Fruit fly (Drosophila melanogaster): Measurements from ENCODE around the gene CG17776.
A peak's percentile ranks its signal among the peaks of the same experiment; 100 is the strongest.

Gene CG17776

DNA sequence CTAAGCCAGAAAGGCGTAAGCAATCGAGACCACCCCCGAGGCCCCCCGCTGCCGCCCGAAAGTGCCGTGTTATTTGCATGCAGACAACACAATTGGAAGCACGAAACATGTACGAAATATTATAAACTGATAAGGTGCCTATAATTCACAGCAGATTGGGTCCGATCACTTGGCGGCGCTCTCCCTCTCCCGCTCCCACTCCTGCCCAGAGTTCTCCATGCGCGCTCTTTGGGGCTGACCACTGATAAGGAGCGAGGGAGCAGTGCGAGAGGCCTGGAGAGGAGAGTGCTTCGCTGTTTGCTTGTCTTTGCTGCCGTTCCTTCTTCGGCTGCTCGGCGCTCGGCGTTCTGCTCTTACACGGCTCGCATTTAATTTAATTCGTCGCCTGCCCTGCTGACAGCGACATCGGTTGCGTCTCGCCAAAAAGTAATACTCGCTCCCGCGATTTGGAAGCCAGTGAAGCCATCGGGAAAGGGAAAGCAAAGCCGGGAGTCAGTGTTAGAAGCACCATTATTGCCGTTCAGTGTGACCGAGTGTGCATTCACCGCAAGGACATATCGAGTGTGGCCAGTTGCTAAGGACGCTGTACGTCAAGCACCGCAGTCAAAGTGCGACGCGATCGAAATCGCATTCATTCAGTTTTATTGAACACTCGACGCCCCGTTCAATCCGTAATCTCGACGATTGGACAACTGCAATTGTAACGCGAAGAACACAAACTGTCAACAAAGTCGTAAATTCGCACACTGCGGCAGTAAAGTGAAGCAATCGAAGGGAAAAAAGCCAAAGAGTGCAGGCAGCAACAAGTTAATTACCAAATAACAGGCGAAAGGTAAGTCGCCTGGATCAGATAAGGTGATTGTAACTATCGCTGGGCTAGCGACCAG lies 9.9 kb downstream of the CG17776 start:
- TF ChIP-seq CG4496 (GFP tag; IDR thresholded peaks at IDR 0.05) (peak; percentile 85), CG9948 (tag; optimal IDR thresholded peaks at IDR 0.05) (no peak)

DNA sequence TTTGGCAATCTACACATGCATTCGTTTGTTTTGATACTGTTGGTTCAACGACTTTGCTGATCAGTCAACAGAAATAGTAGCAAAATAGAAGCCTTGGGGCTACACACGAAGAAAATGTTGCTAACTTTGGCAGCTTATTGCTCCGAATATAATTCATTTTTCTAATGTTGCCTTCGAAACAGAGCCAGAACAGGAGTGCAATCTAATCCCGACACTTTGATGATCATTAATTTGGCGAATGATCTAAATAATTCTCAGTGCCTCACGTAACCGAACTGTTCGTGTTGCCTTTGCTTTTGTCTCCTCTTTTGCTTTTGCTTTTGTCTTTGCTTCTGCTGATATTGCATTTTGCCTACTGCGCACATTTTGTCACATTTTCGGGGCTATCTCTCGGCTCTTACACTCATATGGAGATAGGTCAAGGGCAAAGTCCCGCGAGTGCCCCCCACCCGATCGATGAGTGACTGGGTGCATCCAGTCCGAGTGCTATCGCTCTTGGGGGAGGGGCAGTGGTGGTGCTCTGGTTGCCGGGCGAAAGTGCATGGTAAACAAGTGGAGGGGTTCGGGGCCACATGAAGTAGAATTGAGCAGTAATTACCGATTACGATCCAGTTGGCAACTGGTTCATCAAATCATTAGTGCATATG lies 11.7 kb downstream of the CG17776 start:
- no peak for TF ChIP-seq CG10348 (GFP tag; IDR thresholded peaks at IDR 0.05)
- TF ChIP-seq gl (tag; optimal IDR thresholded peaks at IDR 0.05), result peak; percentile 17
- TF ChIP-seq Snoo (tag; optimal IDR thresholded peaks at IDR 0.05), result no peak
- peak; percentile 51 for TF ChIP-seq CG32121 (GFP tag; IDR thresholded peaks at IDR 0.05)
- TF ChIP-seq CG17806 (tag; optimal IDR thresholded peaks at IDR 0.05), result peak; percentile 35
- peak; percentile 68 for TF ChIP-seq Ets98B (GFP tag; IDR thresholded peaks at IDR 0.05)
- no peak for TF ChIP-seq CG34367 (tag; optimal IDR thresholded peaks at IDR 0.05)
- no peak for TF ChIP-seq Pif1B (GFP tag; optimal IDR thresholded peaks at IDR 0.05)
- peak; percentile 81 for TF ChIP-seq CG4496 (GFP tag; IDR thresholded peaks at IDR 0.05)
- peak; percentile 28 for TF ChIP-seq CG8159 (tag; optimal IDR thresholded peaks at IDR 0.05)
- peak; percentile 5 for TF ChIP-seq CG9948 (tag; optimal IDR thresholded peaks at IDR 0.05)
- no peak for TF ChIP-seq D1 (tag; optimal IDR thresholded peaks at IDR 0.05)
- peak; percentile 38 for TF ChIP-seq CG14655 (GFP tag; optimal IDR thresholded peaks at IDR 0.05)
- TF ChIP-seq Pif1A (GFP tag; optimal IDR thresholded peaks at IDR 0.05), result peak; percentile 33
- TF ChIP-seq CG13204 (GFP tag; optimal IDR thresholded peaks at IDR 0.05), result no peak
- TF ChIP-seq fd96Ca (GFP tag; IDR thresholded peaks at IDR 0.05), result peak; percentile 74; the same call in 2 of the 3 replicates
- peak; percentile 24 for TF ChIP-seq CG15710 (tag; optimal IDR thresholded peaks at IDR 0.05)
- TF ChIP-seq EcR (GFP tag; optimal IDR thresholded peaks at IDR 0.05), result peak; percentile 50
- TF ChIP-seq CG8301 (tag; optimal IDR thresholded peaks at IDR 0.05), result peak; percentile 30
- TF ChIP-seq rn (GFP tag; IDR thresholded peaks at IDR 0.05), result no peak

DNA sequence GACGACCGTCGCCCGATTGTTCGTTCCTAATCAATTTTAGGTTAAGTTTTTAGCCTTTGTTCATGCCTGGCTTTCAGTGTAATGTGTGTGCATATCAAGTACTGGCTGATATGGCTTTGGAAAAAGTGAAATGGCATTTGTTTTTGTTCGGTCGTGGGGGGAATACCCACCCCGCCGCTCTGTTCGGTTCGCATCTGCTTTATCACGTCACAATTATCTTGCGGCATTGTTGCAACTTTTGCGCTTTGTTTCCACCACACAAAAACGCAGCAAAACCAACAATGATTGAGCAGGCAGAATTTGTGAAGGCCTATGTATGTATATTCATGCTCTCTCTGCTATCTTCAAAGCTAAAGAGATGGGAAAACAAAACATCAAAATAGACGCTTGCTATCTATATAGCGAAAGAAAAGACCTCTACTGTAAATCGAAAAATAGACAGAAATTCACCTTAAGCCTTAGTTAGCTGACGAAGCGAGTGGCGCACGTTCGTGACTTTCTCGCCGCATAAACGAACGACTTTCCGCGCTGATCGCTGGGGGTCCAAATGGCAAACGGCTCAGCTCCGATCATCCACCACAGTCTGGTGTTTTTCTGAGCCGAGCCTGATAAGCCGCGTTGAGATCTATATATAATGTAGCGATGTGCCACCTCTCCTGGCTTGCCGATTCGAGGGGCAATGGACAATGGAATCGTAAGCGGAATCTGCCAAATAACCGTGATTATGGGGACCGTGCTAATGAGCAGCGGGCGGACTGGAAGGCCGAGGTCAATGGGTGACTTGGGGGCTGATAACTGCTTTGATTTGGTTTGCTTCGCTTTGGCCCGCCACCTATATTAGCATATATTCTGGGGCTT lies 13.1 kb downstream of the CG17776 start:
- peak; percentile 11; the same call in 1 of the 2 replicates for TF ChIP-seq Ets98B (GFP tag; IDR thresholded peaks at IDR 0.05)
- TF ChIP-seq EcR (GFP tag; optimal IDR thresholded peaks at IDR 0.05), result peak; percentile 10
- TF ChIP-seq CG8159 (tag; optimal IDR thresholded peaks at IDR 0.05), result no peak

DNA sequence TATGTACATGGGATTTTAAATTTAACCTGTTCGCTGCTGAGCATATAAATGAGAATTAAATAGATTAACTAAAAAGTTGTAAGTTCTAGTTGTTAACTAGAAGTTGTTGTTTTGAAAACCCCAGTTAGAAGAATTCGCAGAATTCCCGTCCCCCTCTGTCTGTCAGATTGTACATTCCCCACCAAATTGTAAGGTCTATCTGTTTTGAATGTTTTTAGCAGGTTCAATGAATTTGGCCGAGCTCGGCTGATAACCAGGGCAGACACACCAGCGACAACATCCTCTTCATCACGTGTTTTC lies 13.7 kb downstream of the CG17776 start:
- TF ChIP-seq CG17806 (tag; optimal IDR thresholded peaks at IDR 0.05) (no peak), CG12605 (GFP tag; IDR thresholded peaks at IDR 0.05) (no peak), CG8159 (tag; optimal IDR thresholded peaks at IDR 0.05) (no peak), CG14655 (GFP tag; optimal IDR thresholded peaks at IDR 0.05) (no peak), CG13204 (GFP tag; optimal IDR thresholded peaks at IDR 0.05) (no peak), gl (tag; optimal IDR thresholded peaks at IDR 0.05) (no peak), Pif1B (GFP tag; optimal IDR thresholded peaks at IDR 0.05) (no peak), Snoo (tag; optimal IDR thresholded peaks at IDR 0.05) (no peak), CG9948 (tag; optimal IDR thresholded peaks at IDR 0.05) (no peak), EcR (GFP tag; optimal IDR thresholded peaks at IDR 0.05) (no peak), Pif1A (GFP tag; optimal IDR thresholded peaks at IDR 0.05) (no peak), CG8301 (tag; optimal IDR thresholded peaks at IDR 0.05) (no peak), CG10348 (GFP tag; IDR thresholded peaks at IDR 0.05) (no peak), fd96Ca (GFP tag; IDR thresholded peaks at IDR 0.05) (no peak), rn (GFP tag; IDR thresholded peaks at IDR 0.05) (no peak)

DNA sequence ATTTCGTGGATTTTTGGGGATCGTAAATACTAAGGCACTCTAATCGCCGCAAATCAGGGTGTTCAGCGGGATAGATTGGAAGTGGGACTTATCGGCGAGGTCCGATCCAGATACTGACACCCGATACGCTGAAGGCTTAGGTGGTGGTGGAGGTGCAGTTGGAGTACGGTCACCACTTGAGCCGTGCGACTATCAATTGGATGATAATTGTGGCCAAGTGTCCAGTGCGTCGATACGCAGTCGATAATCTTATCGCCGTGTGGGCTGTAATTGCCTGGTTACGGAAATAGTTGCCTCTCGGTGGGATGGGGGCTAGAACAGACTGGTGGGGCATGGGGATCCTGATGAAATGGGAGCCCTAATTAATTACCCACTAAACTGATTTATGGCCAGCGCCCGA lies 14.8 kb downstream of the CG17776 start:
- TF ChIP-seq fd96Ca (GFP tag; IDR thresholded peaks at IDR 0.05) (no peak), CG14655 (GFP tag; optimal IDR thresholded peaks at IDR 0.05) (no peak), CG9948 (tag; optimal IDR thresholded peaks at IDR 0.05) (no peak), Snoo (tag; optimal IDR thresholded peaks at IDR 0.05) (no peak), rn (GFP tag; IDR thresholded peaks at IDR 0.05) (no peak), CG8301 (tag; optimal IDR thresholded peaks at IDR 0.05) (no peak), CG13204 (GFP tag; optimal IDR thresholded peaks at IDR 0.05) (no peak), CG15710 (tag; optimal IDR thresholded peaks at IDR 0.05) (no peak), CG34367 (tag; optimal IDR thresholded peaks at IDR 0.05) (no peak), CG4496 (GFP tag; IDR thresholded peaks at IDR 0.05) (no peak), CG17806 (tag; optimal IDR thresholded peaks at IDR 0.05) (no peak), Pif1B (GFP tag; optimal IDR thresholded peaks at IDR 0.05) (no peak), EcR (GFP tag; optimal IDR thresholded peaks at IDR 0.05) (no peak), Pif1A (GFP tag; optimal IDR thresholded peaks at IDR 0.05) (no peak), CG10348 (GFP tag; IDR thresholded peaks at IDR 0.05) (no peak), CG8159 (tag; optimal IDR thresholded peaks at IDR 0.05) (no peak), Ets98B (GFP tag; IDR thresholded peaks at IDR 0.05) (no peak), gl (tag; optimal IDR thresholded peaks at IDR 0.05) (no peak), CG12605 (GFP tag; IDR thresholded peaks at IDR 0.05) (no peak)

All from whole organism, pupa.